Fruit fly (Drosophila melanogaster): ENCODE measurements around the gene HLH3B.

Gene HLH3B

DNA sequence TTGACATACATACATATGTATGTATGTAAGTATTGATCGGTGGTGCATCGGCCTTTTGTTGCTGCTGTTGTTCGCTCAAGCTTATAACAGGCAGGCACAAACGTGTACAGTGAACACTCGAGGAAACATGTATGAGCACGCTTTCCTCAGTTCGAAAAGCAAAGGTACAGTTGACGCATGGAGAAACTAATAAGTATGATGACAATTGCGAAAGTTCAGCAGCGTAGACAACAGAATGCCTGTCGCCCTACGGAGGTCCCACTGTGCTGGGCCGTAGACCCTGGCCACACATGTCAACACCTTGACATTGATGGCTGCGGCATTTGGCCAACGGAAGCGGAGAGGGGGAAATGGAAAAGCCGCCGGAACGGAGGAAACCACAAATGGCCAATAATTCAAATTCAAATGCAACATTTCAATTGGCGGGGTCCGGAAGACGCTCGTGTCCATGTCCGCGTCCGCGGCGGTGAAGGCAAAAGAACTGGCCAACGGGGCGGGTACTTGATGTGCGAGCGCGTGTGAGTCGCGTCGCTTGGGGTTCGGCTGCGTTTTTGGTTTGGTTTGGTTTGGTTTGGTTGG, 26.7 kb upstream of the HLH3B start, which contains the start of gene CG2681 (continued):
- no peak for TF ChIP-seq ac (GFP tag; optimal IDR thresholded peaks at IDR 0.05)
- no peak for TF ChIP-seq CG4730 (GFP tag; IDR thresholded peaks at IDR 0.05)
- no peak for TF ChIP-seq gcm (GFP tag; optimal IDR thresholded peaks at IDR 0.05)
- TF ChIP-seq br (optimal IDR thresholded peaks at IDR 0.05), result no peak
- no peak for TF ChIP-seq nerfin-2 (GFP tag; IDR thresholded peaks at IDR 0.05; ENCODE audit: partially characterized antibody)
- no peak for TF ChIP-seq Lhr (GFP tag; optimal IDR thresholded peaks at IDR 0.05)
- no peak for TF ChIP-seq onecut (GFP tag; IDR thresholded peaks at IDR 0.05)
- TF ChIP-seq rib (GFP tag; IDR thresholded peaks at IDR 0.05), result 0 out of 2 replicates have a peak, but pooled peaks have one; percentile 25
- no peak for TF ChIP-seq vnd (GFP tag; IDR thresholded peaks at IDR 0.05; ENCODE audit: partially characterized antibody)
- peak; percentile 63 for TF ChIP-seq Ptx1 (GFP tag; IDR thresholded peaks at IDR 0.05)
- TF ChIP-seq caup (GFP tag; optimal IDR thresholded peaks at IDR 0.05; ENCODE audit: severe bottlenecking), result no peak
- TF ChIP-seq CG7928 (GFP tag; optimal IDR thresholded peaks at IDR 0.05), result no peak
- peak; percentile 66 for TF ChIP-seq row (GFP tag; IDR thresholded peaks at IDR 0.05)
- TF ChIP-seq CG1233 (GFP tag; optimal IDR thresholded peaks at IDR 0.05), result no peak
- no peak for TF ChIP-seq Taf1 (GFP tag; IDR thresholded peaks at IDR 0.05)
- TF ChIP-seq CG10147 (GFP tag; optimal IDR thresholded peaks at IDR 0.05), result no peak
- TF ChIP-seq sisA (GFP tag; IDR thresholded peaks at IDR 0.05), result peak; percentile 69
- peak; percentile 28 for TF ChIP-seq CG9437 (GFP tag; optimal IDR thresholded peaks at IDR 0.05)
- TF ChIP-seq CG8089 (GFP tag; optimal IDR thresholded peaks at IDR 0.05), result no peak
- no peak for TF ChIP-seq CG42726 (GFP tag; IDR thresholded peaks at IDR 0.05; ENCODE audit: partially characterized antibody)
- TF ChIP-seq CG11085 (GFP tag; IDR thresholded peaks at IDR 0.05), result no peak
- no peak for TF ChIP-seq Stat92E (GFP tag; optimal IDR thresholded peaks at IDR 0.05)
- TF ChIP-seq fd64A (GFP tag; optimal IDR thresholded peaks at IDR 0.05), result no peak
- 0 out of 2 replicates have a peak, but pooled peaks have one; percentile 28 for TF ChIP-seq CG4404 (GFP tag; IDR thresholded peaks at IDR 0.05)
- TF ChIP-seq ci (GFP tag; IDR thresholded peaks at IDR 0.05), result peak; percentile 75
- TF ChIP-seq mirr (GFP tag; optimal IDR thresholded peaks at IDR 0.05), result no peak
- no peak for TF ChIP-seq CG4282 (GFP tag; optimal IDR thresholded peaks at IDR 0.05)
- no peak for TF ChIP-seq CG15011 (GFP tag; optimal IDR thresholded peaks at IDR 0.05)
- peak; percentile 74 for TF ChIP-seq Gug (GFP tag; IDR thresholded peaks at IDR 0.05)
- TF ChIP-seq MBD-R2 (GFP tag; IDR thresholded peaks at IDR 0.05), result peak; percentile 17; the same call in 1 of the 2 replicates
- no peak; the same call in 1 of the 2 replicates for TF ChIP-seq E2f2 (GFP tag; IDR thresholded peaks at IDR 0.05)
- no peak for TF ChIP-seq schlank (tag; optimal IDR thresholded peaks at IDR 0.05)
- no peak for TF ChIP-seq CG3065 (GFP tag; optimal IDR thresholded peaks at IDR 0.05)
- no peak for TF ChIP-seq Atf-2 (GFP tag; optimal IDR thresholded peaks at IDR 0.05)
- TF ChIP-seq Sry-δ (GFP tag; optimal IDR thresholded peaks at IDR 0.05), result no peak
- TF ChIP-seq ato (GFP tag; IDR thresholded peaks at IDR 0.05; ENCODE audit: partially characterized antibody), result no peak
- no peak for TF ChIP-seq NfI (GFP tag; optimal IDR thresholded peaks at IDR 0.05)
- TF ChIP-seq CG17385 (GFP tag; optimal IDR thresholded peaks at IDR 0.05), result no peak
- no peak for TF ChIP-seq maf-S (GFP tag; optimal IDR thresholded peaks at IDR 0.05)
- TF ChIP-seq cg (GFP tag; optimal IDR thresholded peaks at IDR 0.05), result no peak
- TF ChIP-seq scrt (GFP tag; optimal IDR thresholded peaks at IDR 0.05), result no peak
- peak; percentile 20 for TF ChIP-seq sug (tag; optimal IDR thresholded peaks at IDR 0.05)
- no peak for TF ChIP-seq CG5953 (GFP tag; IDR thresholded peaks at IDR 0.05)
- no peak for TF ChIP-seq GATAe (GFP tag; conservative IDR thresholded peaks at IDR 0.05)
- peak; percentile 32 for TF ChIP-seq az2 (GFP tag; optimal IDR thresholded peaks at IDR 0.05)
- no peak for TF ChIP-seq NC2β (GFP tag; optimal IDR thresholded peaks at IDR 0.05)
- no peak for TF ChIP-seq nom (GFP tag; optimal IDR thresholded peaks at IDR 0.05)
- TF ChIP-seq vvl (GFP tag; IDR thresholded peaks at IDR 0.05), result peak; percentile 52
- no peak for TF ChIP-seq Trl (optimal IDR thresholded peaks at IDR 0.05)
- TF ChIP-seq Trl (GFP tag; optimal IDR thresholded peaks at IDR 0.05), result peak; percentile 8
- TF ChIP-seq bigmax (GFP tag; optimal IDR thresholded peaks at IDR 0.05), result no peak
